Fruit fly (Drosophila melanogaster) whole organism, embryonic: Measurements from ENCODE around the gene Cyp4d14.

Experiments
- Bgb ChIP-seq: fragments of 200-800 bp; sonication (Bioruptor generic); IDR thresholded peaks from 2 replicates; pipeline ENCODE4 v1.3.6; 2022; ENCODE audit warnings: missing biosample characterization, missing genetic modification characterization; ENCODE audit not compliant: partially characterized antibody
- CG10654 ChIP-seq: fragments of 200-800 bp; sonication (Bioruptor generic); optimal IDR thresholded peaks from 2 replicates; lab custom pipeline; 2016; ENCODE audit warnings: missing biosample characterization, missing genetic modification characterization
- CG12155 ChIP-seq: fragments of 200-800 bp; sonication (Bioruptor generic); optimal IDR thresholded peaks from 3 replicates; lab custom pipeline; 2016; ENCODE audit warnings: missing biosample characterization, missing genetic modification characterization
- CG12744 ChIP-seq: fragments of 200-800 bp; sonication (Bioruptor generic); optimal IDR thresholded peaks from 2 replicates; lab custom pipeline; 2016; ENCODE audit warnings: missing biosample characterization, missing genetic modification characterization
- CG12942 ChIP-seq: fragments of 200-800 bp; sonication (Bioruptor generic); optimal IDR thresholded peaks from 3 replicates; lab custom pipeline; 2016; ENCODE audit warnings: missing biosample characterization, missing genetic modification characterization
- CG13296 ChIP-seq: fragments of 200-800 bp; sonication (Bioruptor generic); optimal IDR thresholded peaks from 3 replicates; lab custom pipeline; 2018; ENCODE audit warnings: missing biosample characterization, mild to moderate bottlenecking, missing genetic modification characterization
- CG17568 ChIP-seq: fragments of 200-800 bp; sonication (Bioruptor generic); optimal IDR thresholded peaks from 2 replicates; lab custom pipeline; 2018; ENCODE audit warnings: missing biosample characterization, mild to moderate bottlenecking, missing genetic modification characterization, moderate library complexity
- CG2199 ChIP-seq: fragments of 200-800 bp; sonication (Bioruptor generic); IDR thresholded peaks from 3 replicates; pipeline ENCODE4 v1.3.6; 2022; ENCODE audit warnings: missing biosample characterization, missing genetic modification characterization
- CG42726 ChIP-seq: fragments of 200-800 bp; sonication (Bioruptor generic); IDR thresholded peaks from 2 replicates; pipeline ENCODE4 v1.3.6; 2022; ENCODE audit warnings: missing biosample characterization, missing genetic modification characterization; ENCODE audit not compliant: partially characterized antibody
- CG43689 ChIP-seq: fragments of 200-800 bp; sonication (Bioruptor generic); IDR thresholded peaks from 2 replicates; pipeline ENCODE4 v1.3.6; 2022; ENCODE audit warnings: missing biosample characterization, missing genetic modification characterization
- CG4424 ChIP-seq: fragments of 200-800 bp; sonication (Bioruptor generic); optimal IDR thresholded peaks from 3 replicates; lab custom pipeline; 2016; ENCODE audit warnings: missing biosample characterization, missing genetic modification characterization
- CG6254 ChIP-seq: fragments of 200-800 bp; sonication (Bioruptor generic); optimal IDR thresholded peaks from 3 replicates; lab custom pipeline; 2017; ENCODE audit warnings: mild to moderate bottlenecking, missing biosample characterization, missing genetic modification reagents, missing genetic modification characterization
- CG7556 ChIP-seq: fragments of 200-800 bp; sonication (Bioruptor generic); optimal IDR thresholded peaks from 2 replicates; lab custom pipeline; 2017; ENCODE audit warnings: missing biosample characterization, mild to moderate bottlenecking, missing genetic modification characterization
- CG7786 ChIP-seq: fragments of 200-800 bp; sonication (Bioruptor generic); optimal IDR thresholded peaks from 2 replicates; lab custom pipeline; 2016; ENCODE audit warnings: missing biosample characterization, missing genetic modification characterization
- CG9609 ChIP-seq: fragments of 200-800 bp; sonication (Bioruptor generic); optimal IDR thresholded peaks from 3 replicates; lab custom pipeline; 2016; ENCODE audit warnings: missing biosample characterization, missing genetic modification characterization
- Chrac-16 ChIP-seq: fragments of 200-800 bp; sonication (Bioruptor generic); optimal IDR thresholded peaks from 3 replicates; lab custom pipeline; 2016; ENCODE audit warnings: missing biosample characterization, missing genetic modification characterization
- Dbx ChIP-seq: fragments of 200-800 bp; sonication (Bioruptor generic); IDR thresholded peaks from 3 replicates; pipeline ENCODE4 v1.3.6; 2022; ENCODE audit warnings: missing biosample characterization, missing genetic modification characterization
- GATAe ChIP-seq: fragments of 200-800 bp; sonication (Bioruptor generic); conservative IDR thresholded peaks from 2 replicates; pipeline ENCODE4 v1.3.6; 2022; ENCODE audit warnings: missing biosample characterization, missing genetic modification characterization
- Gug ChIP-seq: fragments of 200-800 bp; sonication (Bioruptor generic); IDR thresholded peaks from 4 replicates; pipeline ENCODE4 v1.3.6; 2022; ENCODE audit warnings: missing biosample characterization, missing genetic modification characterization
- Hr3 ChIP-seq: fragments of 200-800 bp; sonication (Bioruptor generic); optimal IDR thresholded peaks from 3 replicates; lab custom pipeline; 2016; ENCODE audit warnings: missing biosample characterization, missing genetic modification characterization
- Hr39 ChIP-seq: fragments of >200 bp; optimal IDR thresholded peaks from 2 replicates; lab custom pipeline; 2017
- Meics ChIP-seq: fragments of 200-800 bp; sonication (Bioruptor generic); optimal IDR thresholded peaks from 2 replicates; lab custom pipeline; 2017; ENCODE audit warnings: missing biosample characterization, mild to moderate bottlenecking, missing genetic modification characterization
- NK7.1 ChIP-seq: fragments of 200-800 bp; sonication (Bioruptor generic); optimal IDR thresholded peaks from 3 replicates; lab custom pipeline; 2016; ENCODE audit warnings: missing biosample characterization, missing genetic modification characterization
- Nf-YA ChIP-seq: fragments of 200-800 bp; sonication (Bioruptor generic); IDR thresholded peaks from 2 replicates; pipeline ENCODE4 v1.3.6; 2022; ENCODE audit warnings: missing biosample characterization, missing genetic modification characterization
- Opbp ChIP-seq: fragments of 200-800 bp; sonication (Bioruptor generic); IDR thresholded peaks from 3 replicates; pipeline ENCODE4 v1.3.6; 2022; ENCODE audit warnings: missing biosample characterization, missing genetic modification characterization; ENCODE audit not compliant: partially characterized antibody
- Trl ChIP-seq, 3 experiments: fragments of >200 bp in 2 of 3; fragments of 200-800 bp in 1 of 3; sonication (Bioruptor generic) in 1 of 3; optimal IDR thresholded peaks; 2 replicates in 1 of 3; 3 replicates in 2 of 3; lab custom pipeline; 2016 to 2017; ENCODE audit warnings: missing biosample characterization in 1 of 3, missing genetic modification characterization in 1 of 3
- abd-A ChIP-seq: fragments of 200-800 bp; sonication (Bioruptor generic); optimal IDR thresholded peaks from 3 replicates; lab custom pipeline; 2019; ENCODE audit warnings: missing biosample characterization, mild to moderate bottlenecking, missing genetic modification characterization, moderate library complexity
- bab2 ChIP-seq: fragments of 200-800 bp; sonication (Bioruptor generic); optimal IDR thresholded peaks from 2 replicates; lab custom pipeline; 2016; ENCODE audit warnings: missing biosample characterization, missing genetic modification characterization
- bbx ChIP-seq: fragments of 200-800 bp; sonication (Bioruptor generic); IDR thresholded peaks from 2 replicates; pipeline ENCODE4 v1.3.6; 2022; ENCODE audit warnings: missing biosample characterization, missing genetic modification characterization; ENCODE audit not compliant: partially characterized antibody
- bigmax ChIP-seq: fragments of 200-800 bp; sonication (Bioruptor generic); optimal IDR thresholded peaks from 2 replicates; lab custom pipeline; 2018; ENCODE audit warnings: missing biosample characterization, mild to moderate bottlenecking, missing genetic modification characterization
- br ChIP-seq: fragments of >200 bp; optimal IDR thresholded peaks from 2 replicates; lab custom pipeline; 2017
- btn ChIP-seq: fragments of 200-800 bp; sonication (Bioruptor generic); optimal IDR thresholded peaks from 2 replicates; lab custom pipeline; 2016; ENCODE audit warnings: missing biosample characterization, missing genetic modification characterization
- dmrt99B ChIP-seq: fragments of 200-800 bp; sonication (Bioruptor generic); optimal IDR thresholded peaks from 2 replicates; lab custom pipeline; 2018; ENCODE audit warnings: missing biosample characterization, mild to moderate bottlenecking, missing genetic modification characterization, moderate library complexity
- emc ChIP-seq: fragments of 200-800 bp; sonication (Bioruptor generic); optimal IDR thresholded peaks from 2 replicates; lab custom pipeline; 2016; ENCODE audit warnings: missing biosample characterization, missing genetic modification characterization
- gcm ChIP-seq: fragments of 200-800 bp; sonication (Bioruptor generic); optimal IDR thresholded peaks from 2 replicates; lab custom pipeline; 2019; ENCODE audit warnings: missing biosample characterization, mild to moderate bottlenecking, missing genetic modification characterization, moderate library complexity
- h ChIP-seq: fragments of >200 bp; optimal IDR thresholded peaks from 2 replicates; lab custom pipeline; 2017
- hbn ChIP-seq: fragments of 200-800 bp; sonication (Bioruptor generic); IDR thresholded peaks from 2 replicates; pipeline ENCODE4 v1.3.6; 2022; ENCODE audit warnings: missing biosample characterization, missing genetic modification characterization; ENCODE audit not compliant: partially characterized antibody
- her ChIP-seq: fragments of 200-800 bp; sonication (Bioruptor generic); optimal IDR thresholded peaks from 2 replicates; lab custom pipeline; 2016; ENCODE audit warnings: missing biosample characterization, missing genetic modification characterization
- hth ChIP-seq: fragments of >200 bp; optimal IDR thresholded peaks from 2 replicates; lab custom pipeline; 2017; ENCODE audit warnings: inconsistent platforms
- jing ChIP-seq: fragments of 200-800 bp; sonication (Bioruptor generic); optimal IDR thresholded peaks from 2 replicates; lab custom pipeline; 2018; ENCODE audit warnings: missing biosample characterization, mild to moderate bottlenecking, missing genetic modification characterization
- lmd ChIP-seq: fragments of 200-800 bp; sonication (Bioruptor generic); IDR thresholded peaks from 2 replicates; pipeline ENCODE4 v1.3.6; 2022; ENCODE audit warnings: missing biosample characterization, missing genetic modification characterization
- maf-S ChIP-seq: fragments of 200-800 bp; sonication (Bioruptor generic); optimal IDR thresholded peaks from 2 replicates; lab custom pipeline; 2016; ENCODE audit warnings: missing biosample characterization, missing genetic modification characterization
- pros ChIP-seq: fragments of 200-800 bp; sonication (Bioruptor generic); optimal IDR thresholded peaks from 3 replicates; lab custom pipeline; 2019; ENCODE audit warnings: missing biosample characterization, mild to moderate bottlenecking, missing genetic modification characterization, moderate library complexity
- salm ChIP-seq: fragments of 200-800 bp; sonication (Bioruptor generic); optimal IDR thresholded peaks from 2 replicates; lab custom pipeline; 2018; ENCODE audit warnings: missing biosample characterization, mild to moderate bottlenecking, missing genetic modification characterization
- schlank ChIP-seq: fragments of 200-800 bp; sonication (Bioruptor generic); optimal IDR thresholded peaks from 2 replicates; lab custom pipeline; 2018; ENCODE audit warnings: missing biosample characterization, mild to moderate bottlenecking, missing genetic modification characterization
- slbo ChIP-seq: fragments of 200-800 bp; sonication (Bioruptor generic); IDR thresholded peaks from 2 replicates; pipeline ENCODE4 v1.3.6; 2022; ENCODE audit warnings: missing biosample characterization, missing genetic modification characterization
- sqz ChIP-seq: fragments of 200-800 bp; sonication (Bioruptor generic); optimal IDR thresholded peaks from 3 replicates; lab custom pipeline; 2018; ENCODE audit warnings: missing biosample characterization, mild to moderate bottlenecking, missing genetic modification characterization
- tgo ChIP-seq: fragments of 200-800 bp; sonication (Bioruptor generic); IDR thresholded peaks from 3 replicates; pipeline ENCODE4 v1.3.6; 2022; ENCODE audit warnings: missing biosample characterization, missing genetic modification characterization
- toy ChIP-seq: fragments of 200-800 bp; sonication (Bioruptor generic); IDR thresholded peaks from 2 replicates; pipeline ENCODE4 v1.3.6; 2022; ENCODE audit warnings: missing biosample characterization, missing genetic modification characterization
- tx ChIP-seq: fragments of 200-800 bp; sonication (Bioruptor generic); optimal IDR thresholded peaks from 2 replicates; lab custom pipeline; 2016; ENCODE audit warnings: missing biosample characterization, missing genetic modification characterization
- wdn ChIP-seq: fragments of 200-800 bp; sonication (Bioruptor generic); IDR thresholded peaks from 2 replicates; pipeline ENCODE4 v1.3.6; 2022; ENCODE audit warnings: missing biosample characterization, missing genetic modification characterization
- wek ChIP-seq: fragments of 200-800 bp; sonication (Bioruptor generic); optimal IDR thresholded peaks from 3 replicates; lab custom pipeline; 2018; ENCODE audit warnings: missing biosample characterization, mild to moderate bottlenecking, missing genetic modification characterization, moderate library complexity
- z ChIP-seq: fragments of 200-800 bp; sonication (Bioruptor generic); IDR thresholded peaks from 3 replicates; pipeline ENCODE4 v1.3.6; 2022; ENCODE audit warnings: missing biosample characterization, missing genetic modification characterization

Gene Cyp4d14

dm6 chrX:2184563-2184962 lies 9.4 kb upstream of the Cyp4d14 start, which contains the start of the genes Nmd3 and CG17776 (continued):
- TF ChIP-seq slbo (GFP tag; lab: Robert Waterston, UW), result no peak
- TF ChIP-seq CG10654 (GFP tag; lab: Kevin White, UChicago), result no peak
- no peak for TF ChIP-seq salm (tag; lab: Kevin White, UChicago)
- no peak for TF ChIP-seq wek (GFP tag; lab: Kevin White, UChicago)
- TF ChIP-seq schlank (tag; lab: Kevin White, UChicago), result no peak
- no peak for TF ChIP-seq sqz (GFP tag; lab: Kevin White, UChicago)
- no peak for TF ChIP-seq abd-A
- no peak for TF ChIP-seq z
- no peak for TF ChIP-seq CG12942 (GFP tag; lab: Kevin White, UChicago)
- TF ChIP-seq NK7.1 (GFP tag; lab: Kevin White, UChicago), result no peak
- peak; percentile 35; the same call in 1 of the 3 replicates for TF ChIP-seq Opbp (GFP tag; lab: Robert Waterston, UW)
- TF ChIP-seq hbn (GFP tag; lab: Robert Waterston, UW), result peak; percentile 63
- no peak for TF ChIP-seq Chrac-16 (GFP tag; lab: Kevin White, UChicago)
- no peak for TF ChIP-seq Hr39
- no peak for TF ChIP-seq bigmax (GFP tag; lab: Kevin White, UChicago)
- TF ChIP-seq tgo, result no peak
- TF ChIP-seq pros (GFP tag; lab: Kevin White, UChicago), result no peak
- no peak for TF ChIP-seq maf-S
- TF ChIP-seq lmd (GFP tag; lab: Robert Waterston, UW), result no peak
- peak; percentile 36; the same call in 1 of the 3 replicates for TF ChIP-seq Dbx (GFP tag; lab: Robert Waterston, UW)
- no peak for TF ChIP-seq toy (GFP tag; lab: Robert Waterston, UW)
- TF ChIP-seq CG43689, result no peak
- TF ChIP-seq CG13296 (GFP tag; lab: Kevin White, UChicago), result no peak
- no peak for TF ChIP-seq br (lab: Kevin White, UChicago)
- TF ChIP-seq bbx (GFP tag; lab: Robert Waterston, UW), result peak; percentile 37; the same call in 1 of the 2 replicates
- TF ChIP-seq emc (GFP tag; lab: Kevin White, UChicago), result no peak
- peak; percentile 17 for TF ChIP-seq CG7786 (GFP tag; lab: Kevin White, UChicago)
- TF ChIP-seq dmrt99B, result no peak
- no peak for TF ChIP-seq CG17568 (GFP tag; lab: Kevin White, UChicago)
- TF ChIP-seq CG9609, result no peak
- TF ChIP-seq h (lab: Kevin White, UChicago), result no peak
- TF ChIP-seq CG42726 (GFP tag; lab: Robert Waterston, UW), result no peak
- TF ChIP-seq GATAe (GFP tag; lab: Robert Waterston, UW), result no peak
- no peak for TF ChIP-seq Hr3 (GFP tag; lab: Kevin White, UChicago)
- TF ChIP-seq her (GFP tag; lab: Kevin White, UChicago), result no peak
- no peak for TF ChIP-seq gcm (GFP tag; lab: Kevin White, UChicago)
- no peak for TF ChIP-seq tx (GFP tag; lab: Kevin White, UChicago)
- no peak for TF ChIP-seq Trl (optimal IDR thresholded peaks at IDR 0.05; lab: Kevin White, UChicago)
- TF ChIP-seq Trl (GFP tag; optimal IDR thresholded peaks at IDR 0.05; lab: Kevin White, UChicago), result no peak
- TF ChIP-seq Nf-YA (GFP tag; lab: Robert Waterston, UW), result no peak
- peak; percentile 40 for TF ChIP-seq CG6254 (GFP tag; lab: Kevin White, UChicago)
- TF ChIP-seq Meics (GFP tag; lab: Kevin White, UChicago), result no peak
- no peak for TF ChIP-seq CG2199 (GFP tag; lab: Robert Waterston, UW)
- TF ChIP-seq CG7556 (GFP tag; lab: Kevin White, UChicago), result no peak
- no peak for TF ChIP-seq btn (GFP tag; lab: Kevin White, UChicago)
- no peak for TF ChIP-seq hth
- no peak for TF ChIP-seq Gug (GFP tag; lab: Robert Waterston, UW)
- TF ChIP-seq bab2 (GFP tag; lab: Kevin White, UChicago), result no peak
- peak; percentile 61 for TF ChIP-seq Bgb
- no peak for TF ChIP-seq jing (GFP tag; lab: Kevin White, UChicago)
- no peak for TF ChIP-seq CG12155 (GFP tag; lab: Kevin White, UChicago)
- TF ChIP-seq CG12744 (GFP tag; lab: Kevin White, UChicago), result no peak
- TF ChIP-seq CG4424 (GFP tag; lab: Kevin White, UChicago), result no peak
- TF ChIP-seq wdn (GFP tag; lab: Robert Waterston, UW), result no peak
